Fruit fly (Drosophila melanogaster) S2 (cell line): Measurements from ENCODE around the gene Hesr.

ENCODE experiments used
- CG8478 ChIP-seq: fragments of >200 bp; optimal IDR thresholded peaks from 2 replicates; lab custom pipeline; 2018
- CTCF ChIP-seq, 2 experiments: fragments of >200 bp; optimal IDR thresholded peaks; 2 replicates each; lab custom pipeline; 2018

The Hesr gene

DNA sequence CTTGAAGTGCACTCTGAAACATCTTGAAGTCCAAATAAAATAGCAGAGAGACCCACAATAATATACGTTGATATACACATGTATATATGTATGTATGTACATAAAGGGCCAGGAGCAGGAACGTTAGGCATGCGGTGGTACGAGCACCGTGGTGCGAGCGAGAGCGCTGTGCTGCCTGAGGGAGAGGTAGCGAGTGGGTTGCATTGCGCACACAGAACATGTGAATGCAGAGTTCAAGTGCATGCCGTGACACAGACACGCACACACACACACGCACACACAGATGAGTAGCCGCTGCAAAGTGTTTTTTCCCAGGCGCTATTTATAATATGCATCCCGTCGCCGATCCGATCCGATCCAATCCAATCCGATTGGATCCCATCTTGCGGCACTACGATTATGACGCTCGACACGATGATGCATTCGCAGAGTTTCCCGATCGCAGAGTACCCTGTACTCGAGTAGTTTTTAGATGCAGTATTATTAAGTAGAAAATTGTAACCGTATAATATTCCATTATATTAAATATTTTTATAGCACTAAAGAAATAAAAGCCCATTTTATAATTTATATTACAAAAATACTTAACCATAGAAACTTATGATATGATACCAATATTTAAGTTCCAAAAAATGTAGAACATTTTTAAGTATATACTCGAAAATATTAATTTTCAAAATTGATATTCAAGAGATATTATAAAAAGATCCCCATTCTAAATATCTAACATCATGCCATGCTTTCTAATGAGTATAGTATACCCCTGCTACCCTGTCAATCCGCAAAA, 3.3 kb upstream of the Hesr start:
- TF ChIP-seq CG8478 (lab: Kevin White, UChicago) (no peak), CTCF (optimal IDR thresholded peaks at IDR 0.05; lab: Kevin White, UChicago) (no peak)

DNA sequence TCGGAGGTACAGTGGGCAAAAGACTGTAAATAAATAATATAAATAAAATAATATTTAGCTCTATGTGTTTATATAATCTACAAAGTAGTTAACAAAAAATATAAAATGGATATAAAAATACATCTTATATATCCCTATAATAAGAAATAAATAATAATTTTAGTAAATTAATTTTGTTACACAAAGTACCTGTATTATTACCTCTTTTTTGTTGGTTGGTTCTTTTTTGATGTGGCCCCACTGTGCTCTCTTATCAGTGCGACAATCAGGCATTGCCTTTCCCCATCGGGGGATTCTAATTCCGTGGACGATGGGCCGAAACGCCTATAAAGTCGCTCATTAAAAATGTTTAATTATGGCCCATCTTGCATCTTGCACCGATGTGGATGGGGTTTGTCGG, 2.6 kb upstream of the Hesr start:
- TF ChIP-seq CG8478 (lab: Kevin White, UChicago) (no peak), CTCF (optimal IDR thresholded peaks at IDR 0.05; lab: Kevin White, UChicago) (no peak)

DNA sequence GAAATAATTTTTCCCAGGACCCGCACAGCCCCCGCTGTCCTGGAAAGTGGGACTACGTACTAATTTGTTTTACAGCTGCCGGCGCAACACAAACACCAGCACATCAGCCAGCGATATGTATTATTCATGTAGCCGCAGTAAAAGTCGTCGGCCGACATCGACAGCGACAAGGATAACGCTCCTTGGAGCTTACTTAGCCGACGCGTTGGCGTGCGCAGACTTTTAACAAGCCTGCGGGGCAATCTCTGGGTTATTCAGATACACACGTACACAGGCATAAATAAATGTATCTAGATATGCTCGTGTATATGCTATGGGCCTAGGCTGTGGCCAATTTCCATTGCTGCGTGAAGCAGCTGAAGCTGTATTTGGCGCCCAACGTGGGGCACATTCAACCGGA, 7.3 kb downstream of the Hesr start:
- TF ChIP-seq CTCF (optimal IDR thresholded peaks at IDR 0.05; lab: Kevin White, UChicago) (no peak), CG8478 (lab: Kevin White, UChicago) (no peak)

DNA sequence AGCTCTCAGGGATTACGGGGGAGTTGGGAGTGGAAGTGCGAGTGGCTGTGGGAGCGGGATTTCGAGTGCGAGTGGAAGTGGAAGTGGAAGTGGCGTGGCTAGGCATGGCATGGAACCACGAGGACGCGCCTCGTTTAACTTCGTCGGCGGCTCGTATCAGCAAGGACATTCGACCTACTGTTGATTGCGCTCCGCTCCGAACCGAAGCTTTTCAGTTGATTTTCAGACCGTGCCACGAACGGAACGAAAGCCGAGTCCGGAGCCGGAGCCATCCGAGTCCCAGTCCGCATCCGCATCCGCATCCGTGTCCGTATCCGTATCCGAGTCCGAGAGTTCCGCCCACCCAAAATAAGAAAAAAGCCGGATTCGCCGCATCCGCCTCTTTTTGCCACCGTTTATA, 19.0 kb downstream of the Hesr start:
- TF ChIP-seq CTCF (optimal IDR thresholded peaks at IDR 0.05; lab: Kevin White, UChicago) (no peak), CG8478 (lab: Kevin White, UChicago) (no peak)

DNA sequence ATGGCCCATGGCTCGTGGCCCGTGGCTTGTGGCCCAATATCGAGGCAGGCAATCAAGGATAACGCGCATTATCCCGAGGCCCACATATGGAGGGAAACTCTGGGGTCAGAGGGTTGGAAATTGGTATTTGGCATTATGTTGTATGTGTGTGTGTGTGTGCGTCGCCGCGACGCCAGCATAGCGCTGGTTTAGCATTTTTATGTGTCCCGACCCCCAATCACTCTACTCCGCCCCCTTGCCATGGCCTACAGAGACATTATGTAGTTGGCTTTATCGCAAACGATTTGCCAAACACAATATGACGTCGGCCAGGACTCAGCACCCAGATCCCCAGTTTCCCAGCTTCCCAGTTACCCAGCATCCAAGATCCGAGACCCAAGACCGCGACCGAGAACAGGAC, 23.8 kb downstream of the Hesr start:
- TF ChIP-seq CTCF (optimal IDR thresholded peaks at IDR 0.05; lab: Kevin White, UChicago) (no peak), CG8478 (lab: Kevin White, UChicago) (no peak)

DNA sequence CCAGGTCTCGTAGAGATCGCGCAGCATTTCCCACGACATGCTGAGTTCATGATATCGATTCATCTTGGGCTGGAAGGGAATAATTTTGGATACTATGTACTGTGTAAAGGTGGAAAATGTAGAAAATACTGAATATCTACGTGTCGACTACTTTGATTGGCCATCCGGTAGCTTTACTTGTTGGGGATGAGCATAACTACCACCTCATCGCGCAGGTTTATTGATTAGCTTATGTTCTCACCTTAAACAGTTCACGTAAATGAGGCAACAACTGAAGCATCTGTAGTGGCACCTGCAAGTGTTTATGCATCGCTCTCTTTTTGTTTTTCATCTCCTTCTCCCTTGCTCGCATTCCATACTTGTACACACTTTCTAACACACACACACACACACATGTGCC, 25.6 kb downstream of the Hesr start, which contains the start of gene Andorra:
Gene Andorra, minus strand, starts transcription at position 101 of the 400 bp plus-strand sequence.
- no peak for TF ChIP-seq CTCF (optimal IDR thresholded peaks at IDR 0.05; lab: Kevin White, UChicago)
- no peak for TF ChIP-seq CG8478 (lab: Kevin White, UChicago)

DNA sequence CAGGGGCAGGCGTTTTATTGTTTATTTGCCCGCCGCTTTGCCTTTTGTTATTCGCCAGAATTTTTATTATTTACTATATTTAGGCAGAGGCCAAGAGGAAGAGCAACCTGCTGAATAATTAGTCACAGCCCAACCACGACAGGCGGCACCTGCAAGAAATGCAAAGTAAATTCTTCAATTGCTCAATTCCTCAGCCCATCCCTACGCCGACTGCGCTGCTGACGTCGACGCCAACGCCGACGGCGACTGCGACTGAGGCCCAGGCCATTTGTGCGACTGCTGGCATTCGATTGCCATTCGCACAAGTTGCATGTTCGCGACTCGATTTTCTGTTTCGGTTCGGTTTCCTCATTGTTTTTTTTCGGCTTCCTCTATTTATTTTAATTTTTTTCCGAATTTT, 27.6 kb downstream of the Hesr start, which contains the start of gene Frq2:
Gene Frq2, plus strand, starts transcription at position 301 of the 400 bp plus-strand sequence.
- no peak for TF ChIP-seq CG8478 (lab: Kevin White, UChicago)
- no peak for TF ChIP-seq CTCF (optimal IDR thresholded peaks at IDR 0.05; lab: Kevin White, UChicago)

DNA sequence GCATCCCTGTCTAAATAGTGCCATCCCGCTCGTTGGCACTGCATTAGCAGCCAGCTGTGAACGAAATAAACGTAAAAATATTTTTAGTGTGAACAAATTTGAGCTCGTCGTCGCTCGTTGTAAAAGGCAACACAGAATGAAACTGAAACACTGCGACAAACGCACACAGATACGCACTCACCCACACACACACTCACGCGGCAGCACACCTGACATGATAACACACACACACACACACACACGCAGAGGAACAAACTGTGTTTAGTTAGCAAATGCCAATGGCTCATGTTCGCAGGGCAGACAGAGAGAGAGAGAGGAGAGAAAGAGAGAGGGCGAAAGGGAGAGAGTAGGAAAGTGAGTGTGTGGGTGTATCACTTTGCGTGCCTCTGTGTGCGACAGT, 46.0 kb downstream of the Hesr start:
- TF ChIP-seq CTCF (optimal IDR thresholded peaks at IDR 0.05; lab: Kevin White, UChicago), result no peak

DNA sequence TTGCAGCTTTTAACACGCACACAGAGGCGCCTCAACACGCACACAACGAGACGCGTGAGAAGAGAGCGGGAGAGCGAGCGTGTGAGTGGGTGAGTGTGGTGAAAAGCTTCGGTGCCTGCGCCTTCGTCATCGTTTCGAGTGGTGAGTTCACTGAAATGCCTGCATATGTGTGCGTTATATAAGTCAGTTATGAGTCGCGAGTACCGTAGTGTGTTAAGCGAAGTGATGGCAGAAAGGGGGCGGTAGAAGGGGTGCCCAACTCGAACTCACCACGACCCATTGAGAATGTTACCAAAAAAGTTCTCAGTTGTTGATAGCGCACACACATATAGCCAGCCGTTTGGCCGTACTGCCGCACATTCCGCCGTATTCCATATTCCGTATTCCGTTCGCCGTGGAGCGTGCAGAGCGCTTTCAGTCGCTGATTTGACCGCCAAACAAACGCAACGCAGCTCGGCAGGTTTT, 50.0 kb downstream of the Hesr start, which contains the start of gene Frq1:
Gene Frq1, plus strand, starts transcription at position 415 of the 465 bp plus-strand sequence.
- TF ChIP-seq CTCF (optimal IDR thresholded peaks at IDR 0.05; lab: Kevin White, UChicago) (no peak), CG8478 (lab: Kevin White, UChicago) (no peak)
